Worm (Caenorhabditis elegans) whole organism, L2 larva: ENCODE results near the gene ZK402.1.

Experiments used
- R02D3.7 ChIP-seq: fragments of 150-350 bp; optimal IDR thresholded peaks from 2 replicates; lab custom pipeline; 2014; ENCODE audit warnings: missing biosample characterization, missing genetic modification characterization
- alr-1 ChIP-seq: fragments of 150-350 bp; optimal IDR thresholded peaks from 2 replicates; lab custom pipeline; 2014; ENCODE audit warnings: missing biosample characterization, missing genetic modification characterization
- aly-2 ChIP-seq: fragments of 150-350 bp; optimal IDR thresholded peaks from 2 replicates; lab custom pipeline; 2014; ENCODE audit warnings: missing biosample characterization, missing genetic modification characterization
- ceh-82 ChIP-seq: fragments of 150-350 bp; optimal IDR thresholded peaks from 2 replicates; lab custom pipeline; 2014; ENCODE audit warnings: missing biosample characterization, missing genetic modification characterization
- fos-1 ChIP-seq: fragments of 150-350 bp; optimal IDR thresholded peaks from 2 replicates; lab custom pipeline; 2014; ENCODE audit warnings: missing biosample characterization, missing genetic modification characterization
- lin-13 ChIP-seq: fragments of 150-350 bp; optimal IDR thresholded peaks from 2 replicates; lab custom pipeline; 2014; ENCODE audit warnings: missing biosample characterization, missing genetic modification reagents, missing genetic modification characterization
- mab-5 ChIP-seq: fragments of 150-350 bp; optimal IDR thresholded peaks from 2 replicates; lab custom pipeline; 2014; ENCODE audit warnings: missing biosample characterization, missing genetic modification characterization
- nhr-11 ChIP-seq: fragments of 150-350 bp; optimal IDR thresholded peaks from 2 replicates; lab custom pipeline; 2014; ENCODE audit warnings: missing biosample characterization, missing genetic modification characterization
- nhr-21 ChIP-seq: fragments of 150-350 bp; optimal IDR thresholded peaks from 2 replicates; lab custom pipeline; 2014; ENCODE audit warnings: missing biosample characterization, missing genetic modification characterization
- nhr-77 ChIP-seq: fragments of 150-350 bp; optimal IDR thresholded peaks from 2 replicates; lab custom pipeline; 2014; ENCODE audit warnings: missing biosample characterization, missing genetic modification characterization
- skn-1 ChIP-seq: sonication (generic microtip); optimal IDR thresholded peaks from 2 replicates; lab custom pipeline; 2017; ENCODE audit warnings: missing biosample characterization, missing genetic modification characterization
- unc-55 ChIP-seq: fragments of 150-350 bp; sonication (generic microtip); optimal IDR thresholded peaks from 3 replicates; lab custom pipeline; 2014; ENCODE audit warnings: missing biosample characterization, missing genetic modification reagents, missing genetic modification characterization
- unc-62 ChIP-seq: fragments of 150-350 bp; optimal IDR thresholded peaks from 2 replicates; lab custom pipeline; 2014; ENCODE audit warnings: missing biosample characterization, missing genetic modification reagents, missing genetic modification characterization
- ztf-4 ChIP-seq: fragments of 150-350 bp; optimal IDR thresholded peaks from 2 replicates; lab custom pipeline; 2014; ENCODE audit warnings: missing biosample characterization, missing genetic modification characterization

ce11 chrX:1389382-1389983, 14.6 kb upstream of the ZK402.1 start:
- TF ChIP-seq R02D3.7 (tag; lab: Kevin White, UChicago) (peak; percentile 45), nhr-21 (tag; lab: Kevin White, UChicago) (peak; percentile 99), unc-62 (GFP tag; lab: Kevin White, UChicago) (no peak), nhr-77 (peak; percentile 87), fos-1 (tag; lab: Kevin White, UChicago) (peak; percentile 96), aly-2 (tag; lab: Kevin White, UChicago) (peak; percentile 59), ceh-82 (tag; lab: Kevin White, UChicago) (peak; percentile 87), nhr-11 (tag; lab: Kevin White, UChicago) (peak; percentile 38), alr-1 (tag; lab: Kevin White, UChicago) (no peak), mab-5 (tag; lab: Kevin White, UChicago) (peak; percentile 66), lin-13 (peak; percentile 93), unc-55 (GFP tag; lab: Kevin White, UChicago) (peak; percentile 85), skn-1 (peak; percentile 91), ztf-4 (tag; lab: Kevin White, UChicago) (peak; percentile 88)
